Fruit fly (Drosophila melanogaster): ENCODE results near the gene meru.
A peak's percentile ranks its signal among the peaks of the same experiment; 100 is the strongest.

Gene meru

DNA sequence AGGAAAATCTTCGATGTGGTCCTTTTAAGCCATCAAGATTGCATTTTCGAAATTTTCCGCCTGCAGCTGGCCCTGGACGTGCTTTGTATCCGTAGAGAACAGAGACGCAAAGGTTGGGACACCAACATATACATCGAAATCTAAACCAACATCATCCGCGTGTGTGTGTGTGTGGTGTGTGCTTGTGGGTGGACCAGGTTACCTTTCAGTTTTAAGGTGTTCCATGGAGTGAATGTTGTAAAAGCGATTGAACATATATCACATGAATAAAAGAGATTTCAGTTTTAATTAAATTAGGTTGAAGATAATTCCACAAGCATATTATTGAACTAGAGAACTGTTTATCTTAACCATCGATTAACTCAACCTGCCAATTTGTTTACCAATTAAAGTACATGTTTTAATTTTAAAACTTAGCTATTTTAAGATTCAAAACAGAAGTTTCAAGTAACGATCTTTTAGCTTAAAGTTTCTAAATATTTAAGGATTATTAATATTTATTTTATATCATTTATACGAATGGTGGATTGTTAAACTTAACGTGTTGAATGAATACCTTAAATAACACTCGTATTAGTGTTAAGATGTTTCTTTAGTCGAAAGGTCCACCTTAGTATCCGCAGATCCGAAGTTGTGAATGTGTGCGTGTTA lies 16.8 kb downstream of the meru start (continued):
- peak; percentile 50 for TF ChIP-seq twi (tag; optimal IDR thresholded peaks at IDR 0.05)
- peak; percentile 51 for TF ChIP-seq Ada2b (GFP tag; IDR thresholded peaks at IDR 0.05)
- peak; percentile 82 for TF ChIP-seq CG31441 (GFP tag; IDR thresholded peaks at IDR 0.05)
- TF ChIP-seq caup (GFP tag; optimal IDR thresholded peaks at IDR 0.05; ENCODE audit: severe bottlenecking): peak; percentile 82
- TF ChIP-seq ems (GFP tag; optimal IDR thresholded peaks at IDR 0.05): peak; percentile 45
- TF ChIP-seq her (GFP tag; optimal IDR thresholded peaks at IDR 0.05): peak; percentile 63
- TF ChIP-seq Antp (GFP tag; optimal IDR thresholded peaks at IDR 0.05): peak; percentile 55
- peak; percentile 55 for TF ChIP-seq gcm (GFP tag; optimal IDR thresholded peaks at IDR 0.05)
- TF ChIP-seq bcd (GFP tag; optimal IDR thresholded peaks at IDR 0.05): peak; percentile 70
- no peak for TF ChIP-seq tup (GFP tag; optimal IDR thresholded peaks at IDR 0.05)
- peak; percentile 53 for TF ChIP-seq Vsx1 (GFP tag; optimal IDR thresholded peaks at IDR 0.05)
- TF ChIP-seq CG6175 (GFP tag; IDR thresholded peaks at IDR 0.05): peak; percentile 35; the same call in 1 of the 3 replicates
- no peak for TF ChIP-seq lov (optimal IDR thresholded peaks at IDR 0.05)
- TF ChIP-seq lov (GFP tag; IDR thresholded peaks at IDR 0.05): no peak
- peak; percentile 65 for TF ChIP-seq CG4820 (GFP tag; optimal IDR thresholded peaks at IDR 0.05)
- TF ChIP-seq CG13624 (GFP tag; optimal IDR thresholded peaks at IDR 0.05): peak; percentile 52
- TF ChIP-seq CG6854 (GFP tag; optimal IDR thresholded peaks at IDR 0.05): peak; percentile 86
- peak; percentile 76 for TF ChIP-seq CG6813 (GFP tag; optimal IDR thresholded peaks at IDR 0.05)
- TF ChIP-seq dati (GFP tag; IDR thresholded peaks at IDR 0.05): no peak
- TF ChIP-seq zf30C (GFP tag; optimal IDR thresholded peaks at IDR 0.05): no peak
- peak; percentile 56 for TF ChIP-seq CG12155 (GFP tag; optimal IDR thresholded peaks at IDR 0.05)
- no peak for TF ChIP-seq CG8478 (optimal IDR thresholded peaks at IDR 0.05)
- TF ChIP-seq Bgb (GFP tag; IDR thresholded peaks at IDR 0.05; ENCODE audit: partially characterized antibody): no peak; the same call in 1 of the 2 replicates
- TF ChIP-seq CG14667 (GFP tag; IDR thresholded peaks at IDR 0.05): 0 out of 2 replicates have a peak, but pooled peaks have one; percentile 18
- peak; percentile 18 for TF ChIP-seq CG6254 (GFP tag; optimal IDR thresholded peaks at IDR 0.05)
- no peak for TF ChIP-seq gt (GFP tag; IDR thresholded peaks at IDR 0.05)
- no peak for TF ChIP-seq CG2116 (GFP tag; optimal IDR thresholded peaks at IDR 0.05)
- TF ChIP-seq pros (GFP tag; optimal IDR thresholded peaks at IDR 0.05): peak; percentile 34
- peak; percentile 74 for TF ChIP-seq CG6683 (GFP tag; optimal IDR thresholded peaks at IDR 0.05)
- no peak for TF ChIP-seq z (GFP tag; IDR thresholded peaks at IDR 0.05)
- no peak for TF ChIP-seq oc (tag; optimal IDR thresholded peaks at IDR 0.05)
- no peak for TF ChIP-seq CG8765 (GFP tag; IDR thresholded peaks at IDR 0.05)
- peak; percentile 66 for TF ChIP-seq CG10267 (tag; optimal IDR thresholded peaks at IDR 0.05)
- TF ChIP-seq PHDP (tag; optimal IDR thresholded peaks at IDR 0.05): peak; percentile 83
- TF ChIP-seq Ssrp (tag; optimal IDR thresholded peaks at IDR 0.05): peak; percentile 74
- TF ChIP-seq CG9817 (tag; optimal IDR thresholded peaks at IDR 0.05): peak; percentile 78
- TF ChIP-seq Rfx (GFP tag; IDR thresholded peaks at IDR 0.05): peak; percentile 76
- TF ChIP-seq Nf-YC (tag; optimal IDR thresholded peaks at IDR 0.05): peak; percentile 88
- no peak for TF ChIP-seq CG7987 (GFP tag; optimal IDR thresholded peaks at IDR 0.05)
- TF ChIP-seq MBD-R2 (GFP tag; IDR thresholded peaks at IDR 0.05): peak; percentile 36; the same call in 1 of the 2 replicates
- peak; percentile 75 for TF ChIP-seq D19B (GFP tag; optimal IDR thresholded peaks at IDR 0.05)
- TF ChIP-seq Dad (GFP tag; optimal IDR thresholded peaks at IDR 0.05): peak; percentile 19
- peak; percentile 37 for TF ChIP-seq dmrt11E (tag; optimal IDR thresholded peaks at IDR 0.05)
- TF ChIP-seq CG8359 (GFP tag; optimal IDR thresholded peaks at IDR 0.05; ENCODE audit: borderline replicate concordance): peak; percentile 59
- peak; percentile 50 for TF ChIP-seq CG31365 (tag; optimal IDR thresholded peaks at IDR 0.05)
- TF ChIP-seq lbe (GFP tag; optimal IDR thresholded peaks at IDR 0.05): peak; percentile 34
- TF ChIP-seq CG10431 (GFP tag; optimal IDR thresholded peaks at IDR 0.05): peak; percentile 68
- peak; percentile 50 for TF ChIP-seq CG8944 (GFP tag; optimal IDR thresholded peaks at IDR 0.05)
- no peak for TF ChIP-seq CG18764 (GFP tag; optimal IDR thresholded peaks at IDR 0.05)
- no peak for TF ChIP-seq ab (GFP tag; optimal IDR thresholded peaks at IDR 0.05)

Data from whole organism, embryonic.